Worm (Caenorhabditis elegans): ENCODE measurements around the gene ech-8.

- TF ChIP-seq nhr-76 (tag; optimal IDR thresholded peaks at IDR 0.05) (no peak), nhr-28 (tag; optimal IDR thresholded peaks at IDR 0.05) (no peak), unc-120 (tag; optimal IDR thresholded peaks at IDR 0.05; ENCODE audit: poor library complexity, severe bottlenecking) (no peak), ceh-43 (GFP tag; optimal IDR thresholded peaks at IDR 0.05) (no peak), pha-4 (tag; optimal IDR thresholded peaks at IDR 0.05) (no peak), mep-1 (tag; optimal IDR thresholded peaks at IDR 0.05) (no peak), nhr-237 (tag; optimal IDR thresholded peaks at IDR 0.05) (no peak), lsy-2 (tag; optimal IDR thresholded peaks at IDR 0.05) (peak; percentile 49), mls-2 (tag; optimal IDR thresholded peaks at IDR 0.05) (no peak), elt-1 (tag; optimal IDR thresholded peaks at IDR 0.05; ENCODE audit: borderline replicate concordance, insufficient read depth) (no peak), elt-3 (tag; optimal IDR thresholded peaks at IDR 0.05) (no peak), lin-13 (tag; optimal IDR thresholded peaks at IDR 0.05) (no peak), drap-1 (GFP tag; optimal IDR thresholded peaks at IDR 0.05) (no peak)
Observed at ce11 chrIV:10197317-10197867, 41.6 kb downstream of the ech-8 start, which contains the start of gene gon-4.

Measured in whole organism, mixed stage, embryonic.